Worm (Caenorhabditis elegans) whole organism, young adult: ENCODE results near the gene C53B7.6.

ENCODE experiments used
- B0261.1 ChIP-seq: sonication (generic microtip); optimal IDR thresholded peaks from 2 replicates; lab custom pipeline; 2016; ENCODE audit warnings: mild to moderate bottlenecking, missing genetic modification characterization, moderate library complexity, missing compliant biosample characterization
- F49E8.2 ChIP-seq: sonication (generic microtip); optimal IDR thresholded peaks from 3 replicates; lab custom pipeline; 2017; ENCODE audit warnings: missing genetic modification characterization, mild to moderate bottlenecking, missing compliant biosample characterization, antibody characterized with exemption, moderate library complexity; ENCODE audit not compliant: insufficient read depth
- F55B11.4 ChIP-seq: sonication (generic microtip); optimal IDR thresholded peaks from 2 replicates; lab custom pipeline; 2016; ENCODE audit warnings: missing compliant biosample characterization, missing genetic modification characterization, borderline replicate concordance; ENCODE audit not compliant: insufficient read depth
- T07F8.4 ChIP-seq: sonication (generic microtip); optimal IDR thresholded peaks from 2 replicates; lab custom pipeline; 2016; ENCODE audit warnings: mild to moderate bottlenecking, missing genetic modification characterization, moderate library complexity, missing compliant biosample characterization
- bed-1 ChIP-seq: fragments of 200-800 bp; sonication (Bioruptor generic); IDR thresholded peaks from 2 replicates; pipeline ENCODE4 v1.3.6; 2022; ENCODE audit warnings: missing genetic modification reagents, missing genetic modification characterization, missing compliant biosample characterization
- dpl-1 ChIP-seq: fragments of 150-350 bp; optimal IDR thresholded peaks from 2 replicates; lab custom pipeline; 2014; ENCODE audit warnings: missing biosample characterization, missing genetic modification reagents, missing genetic modification characterization
- ets-4 ChIP-seq: fragments of 200-800 bp; sonication (Bioruptor generic); optimal IDR thresholded peaks from 2 replicates; lab custom pipeline; 2018; ENCODE audit warnings: mild to moderate bottlenecking, missing genetic modification characterization, missing compliant biosample characterization
- hlh-26 ChIP-seq: fragments of 200-800 bp; sonication (Bioruptor generic); conservative IDR thresholded peaks from 2 replicates; pipeline ENCODE4 v1.3.6; 2022; ENCODE audit warnings: missing genetic modification reagents, missing genetic modification characterization, missing compliant biosample characterization
- madf-3 ChIP-seq: fragments of 200-800 bp; sonication (Bioruptor generic); IDR thresholded peaks from 2 replicates; pipeline ENCODE4 v1.3.6; 2022; ENCODE audit warnings: missing genetic modification reagents, missing genetic modification characterization, missing compliant biosample characterization
- sdz-38 ChIP-seq: sonication (generic microtip); optimal IDR thresholded peaks from 2 replicates; lab custom pipeline; 2016; ENCODE audit warnings: missing genotype, missing genetic modification characterization, missing compliant biosample characterization
- sea-2 ChIP-seq: fragments of 200-800 bp; sonication (Bioruptor generic); IDR thresholded peaks from 2 replicates; pipeline ENCODE4 v1.3.6; 2022; ENCODE audit warnings: missing genetic modification characterization, missing compliant biosample characterization
- unc-62 ChIP-seq: fragments of 150-350 bp; optimal IDR thresholded peaks from 2 replicates; lab custom pipeline; 2014; ENCODE audit warnings: missing biosample characterization, missing genetic modification reagents, missing genetic modification characterization
- ztf-18 ChIP-seq: sonication (generic microtip); optimal IDR thresholded peaks from 2 replicates; lab custom pipeline; 2016; ENCODE audit warnings: missing genotype, mild to moderate bottlenecking, missing genetic modification characterization, missing compliant biosample characterization

ce11 chrX:6865839-6866238 is 2.7 kb downstream of the C53B7.6 start, which contains the start of gene odr-10:
- TF ChIP-seq sea-2 (GFP tag; lab: Robert Waterston, UW) = no peak
- TF ChIP-seq B0261.1 (tag; lab: Kevin White, UChicago) = no peak
- no peak for TF ChIP-seq bed-1 (GFP tag; lab: Robert Waterston, UW)
- no peak for TF ChIP-seq madf-3 (GFP tag; lab: Robert Waterston, UW)
- TF ChIP-seq dpl-1 = no peak
- TF ChIP-seq ztf-18 (tag; lab: Kevin White, UChicago) = no peak
- no peak for TF ChIP-seq unc-62 (GFP tag; lab: Kevin White, UChicago)
- TF ChIP-seq hlh-26 (GFP tag; lab: Robert Waterston, UW) = no peak
- no peak for TF ChIP-seq ets-4 (GFP tag; lab: Kevin White, UChicago)
- no peak for TF ChIP-seq F55B11.4
- no peak for TF ChIP-seq sdz-38
- TF ChIP-seq F49E8.2 = no peak
- TF ChIP-seq T07F8.4 (tag; lab: Kevin White, UChicago) = no peak
